Fruit fly (Drosophila melanogaster) whole organism, embryonic: Measurements from ENCODE around the gene Tbca.

ENCODE experiments used
- Antp ChIP-seq: fragments of 200-800 bp; sonication (Bioruptor generic); optimal IDR thresholded peaks from 3 replicates; lab custom pipeline; 2016; ENCODE audit warnings: missing biosample characterization, missing genetic modification characterization
- B-H2 ChIP-seq: fragments of 200-800 bp; sonication (Bioruptor generic); optimal IDR thresholded peaks from 2 replicates; lab custom pipeline; 2018; ENCODE audit warnings: missing biosample characterization, mild to moderate bottlenecking, missing genetic modification characterization
- Bdp1 ChIP-seq: fragments of 200-800 bp; sonication (Bioruptor generic); optimal IDR thresholded peaks from 3 replicates; lab custom pipeline; 2016; ENCODE audit warnings: missing biosample characterization, missing genetic modification characterization
- Blimp-1 ChIP-seq: fragments of 200-800 bp; sonication (Bioruptor generic); optimal IDR thresholded peaks from 3 replicates; lab custom pipeline; 2018; ENCODE audit warnings: missing biosample characterization, missing genetic modification characterization, mild to moderate bottlenecking, moderate library complexity, missing genetic modification reagents
- CG10209 ChIP-seq: fragments of 200-800 bp; sonication (Bioruptor generic); optimal IDR thresholded peaks from 3 replicates; lab custom pipeline; 2017; ENCODE audit warnings: missing biosample characterization, mild to moderate bottlenecking, missing genetic modification characterization, missing genetic modification reagents
- CG10267 ChIP-seq: fragments of 200-800 bp; sonication (Bioruptor generic); optimal IDR thresholded peaks from 2 replicates; lab custom pipeline; 2018; ENCODE audit warnings: missing biosample characterization, mild to moderate bottlenecking, missing genetic modification characterization, moderate library complexity
- CG12104 ChIP-seq: fragments of 200-800 bp; sonication (Bioruptor generic); optimal IDR thresholded peaks from 3 replicates; lab custom pipeline; 2016; ENCODE audit warnings: missing biosample characterization, missing genetic modification characterization
- CG12769 ChIP-seq: fragments of 200-800 bp; sonication (Bioruptor generic); optimal IDR thresholded peaks from 2 replicates; lab custom pipeline; 2019; ENCODE audit warnings: missing biosample characterization, mild to moderate bottlenecking, missing genetic modification characterization, moderate library complexity
- CG14710 ChIP-seq: fragments of 200-800 bp; sonication (Bioruptor generic); optimal IDR thresholded peaks from 3 replicates; lab custom pipeline; 2019; ENCODE audit warnings: missing biosample characterization, mild to moderate bottlenecking, missing genetic modification characterization, moderate library complexity
- CG14860 ChIP-seq: fragments of 200-800 bp; sonication (Bioruptor generic); IDR thresholded peaks from 3 replicates; pipeline ENCODE4 v1.3.6; 2022; ENCODE audit warnings: missing biosample characterization, missing genetic modification characterization; ENCODE audit not compliant: partially characterized antibody
- CG15269 ChIP-seq: fragments of 200-800 bp; sonication (Bioruptor generic); optimal IDR thresholded peaks from 2 replicates; lab custom pipeline; 2018; ENCODE audit warnings: missing biosample characterization, mild to moderate bottlenecking, missing genetic modification characterization, moderate library complexity
- CG15514 ChIP-seq: fragments of 200-800 bp; sonication (Bioruptor generic); optimal IDR thresholded peaks from 3 replicates; lab custom pipeline; 2017; ENCODE audit warnings: missing biosample characterization, missing genetic modification characterization, mild to moderate bottlenecking, moderate library complexity, missing genetic modification reagents
- CG16863 ChIP-seq: fragments of 200-800 bp; sonication (Bioruptor generic); optimal IDR thresholded peaks from 3 replicates; lab custom pipeline; 2016; ENCODE audit warnings: missing biosample characterization, missing genetic modification characterization
- CG1832 ChIP-seq: fragments of 200-800 bp; sonication (Bioruptor generic); optimal IDR thresholded peaks from 2 replicates; lab custom pipeline; 2017; ENCODE audit warnings: missing biosample characterization, mild to moderate bottlenecking, missing genetic modification characterization, inconsistent platforms
- CG18599 ChIP-seq: fragments of 200-800 bp; sonication (Bioruptor generic); optimal IDR thresholded peaks from 3 replicates; lab custom pipeline; 2017; ENCODE audit warnings: missing biosample characterization, missing genetic modification characterization, mild to moderate bottlenecking, moderate library complexity, missing genetic modification reagents
- CG3407 ChIP-seq: fragments of 200-800 bp; sonication (Bioruptor generic); optimal IDR thresholded peaks from 2 replicates; lab custom pipeline; 2018; ENCODE audit warnings: missing biosample characterization, mild to moderate bottlenecking, missing genetic modification characterization
- CG4282 ChIP-seq: fragments of 200-800 bp; sonication (Bioruptor generic); optimal IDR thresholded peaks from 2 replicates; lab custom pipeline; 2016; ENCODE audit warnings: missing biosample characterization, missing genetic modification characterization
- CG5180 ChIP-seq: fragments of 200-800 bp; sonication (Bioruptor generic); optimal IDR thresholded peaks from 3 replicates; lab custom pipeline; 2017; ENCODE audit warnings: missing biosample characterization, missing genetic modification characterization, mild to moderate bottlenecking, moderate library complexity, missing genetic modification reagents
- CG5953 ChIP-seq: fragments of 200-800 bp; sonication (Bioruptor generic); IDR thresholded peaks from 2 replicates; pipeline ENCODE4 v1.3.6; 2022; ENCODE audit warnings: missing biosample characterization, missing genetic modification characterization
- CG8290 ChIP-seq, 3 experiments: fragments of 200-800 bp; sonication (Bioruptor generic); optimal IDR thresholded peaks; 2 replicates each; lab custom pipeline; 2016 to 2019; ENCODE audit warnings: missing biosample characterization in 3 of 3, missing genetic modification characterization in 3 of 3, mild to moderate bottlenecking in 2 of 3, moderate library complexity in 1 of 3
- CTCF ChIP-seq: fragments of 200-800 bp; sonication (Bioruptor generic); optimal IDR thresholded peaks from 2 replicates; lab custom pipeline; 2017; ENCODE audit warnings: missing biosample characterization, mild to moderate bottlenecking, missing genetic modification characterization, moderate library complexity
- CrebB ChIP-seq: fragments of 200-800 bp; sonication (Bioruptor generic); optimal IDR thresholded peaks from 3 replicates; lab custom pipeline; 2018; ENCODE audit warnings: missing biosample characterization, mild to moderate bottlenecking, missing genetic modification characterization
- Dip2 ChIP-seq: fragments of 200-800 bp; sonication (Bioruptor generic); IDR thresholded peaks from 2 replicates; pipeline ENCODE4 v1.3.6; 2022; ENCODE audit warnings: missing biosample characterization, missing genetic modification characterization
- Eip74EF ChIP-seq, 2 experiments: fragments of 200-800 bp in 1 of 2; fragments of >200 bp in 1 of 2; sonication (Bioruptor generic) in 1 of 2; optimal IDR thresholded peaks; 2 replicates each; lab custom pipeline; 2017 to 2019; ENCODE audit warnings: missing biosample characterization in 2 of 2, missing genetic modification characterization in 2 of 2, mild to moderate bottlenecking in 1 of 2, moderate library complexity in 1 of 2
- HLH54F ChIP-seq: fragments of 200-800 bp; sonication (Bioruptor generic); optimal IDR thresholded peaks from 3 replicates; lab custom pipeline; 2016; ENCODE audit warnings: missing biosample characterization, missing genetic modification characterization
- HmgZ ChIP-seq: fragments of 200-800 bp; sonication (Bioruptor generic); optimal IDR thresholded peaks from 2 replicates; lab custom pipeline; 2018; ENCODE audit warnings: missing biosample characterization, mild to moderate bottlenecking, missing genetic modification characterization
- Hmr ChIP-seq: fragments of 200-800 bp; sonication (Bioruptor generic); optimal IDR thresholded peaks from 3 replicates; lab custom pipeline; 2017; ENCODE audit warnings: mild to moderate bottlenecking, missing biosample characterization, missing genetic modification reagents, missing genetic modification characterization
- Hmx ChIP-seq: fragments of 200-800 bp; sonication (Bioruptor generic); optimal IDR thresholded peaks from 2 replicates; lab custom pipeline; 2016; ENCODE audit warnings: missing biosample characterization, missing genetic modification characterization
- PHDP ChIP-seq: fragments of 200-800 bp; sonication (Bioruptor generic); optimal IDR thresholded peaks from 3 replicates; lab custom pipeline; 2018; ENCODE audit warnings: missing biosample characterization, mild to moderate bottlenecking, missing genetic modification characterization, moderate library complexity
- Ravus ChIP-seq: fragments of 200-800 bp; sonication (Bioruptor generic); IDR thresholded peaks from 2 replicates; pipeline ENCODE4 v1.3.6; 2022; ENCODE audit warnings: missing biosample characterization, missing genetic modification characterization
- abd-A ChIP-seq: fragments of 200-800 bp; sonication (Bioruptor generic); optimal IDR thresholded peaks from 3 replicates; lab custom pipeline; 2019; ENCODE audit warnings: missing biosample characterization, mild to moderate bottlenecking, missing genetic modification characterization, moderate library complexity
- cg ChIP-seq: fragments of 200-800 bp; sonication (Bioruptor generic); optimal IDR thresholded peaks from 3 replicates; lab custom pipeline; 2019; ENCODE audit warnings: missing biosample characterization, mild to moderate bottlenecking, missing genetic modification characterization, moderate library complexity
- chinmo ChIP-seq: fragments of 200-800 bp; sonication (Bioruptor generic); IDR thresholded peaks from 4 replicates; pipeline ENCODE4 v1.3.6; 2022; ENCODE audit warnings: missing biosample characterization, missing genetic modification characterization; ENCODE audit not compliant: partially characterized antibody
- fd102C ChIP-seq: fragments of 200-800 bp; sonication (Bioruptor generic); optimal IDR thresholded peaks from 2 replicates; lab custom pipeline; 2018; ENCODE audit warnings: missing biosample characterization, mild to moderate bottlenecking, missing genetic modification characterization, moderate library complexity
- fru ChIP-seq: fragments of >200 bp; optimal IDR thresholded peaks from 2 replicates; lab custom pipeline; 2017
- hkb ChIP-seq, 2 experiments: fragments of 200-800 bp in 1 of 2; fragments of >200 bp in 1 of 2; sonication (Bioruptor generic) in 1 of 2; IDR thresholded peaks in 1 of 2; optimal IDR thresholded peaks in 1 of 2; 2 replicates each; pipeline versions ENCODE4 v1.3.6 to Lab custom; 2017 to 2022; ENCODE audit warnings: missing biosample characterization in 1 of 2, missing genetic modification characterization in 1 of 2
- ind ChIP-seq: fragments of 200-800 bp; sonication (Bioruptor generic); optimal IDR thresholded peaks from 3 replicates; lab custom pipeline; 2016; ENCODE audit warnings: missing biosample characterization, missing genetic modification characterization
- kay ChIP-seq: fragments of 200-800 bp; sonication (Bioruptor generic); optimal IDR thresholded peaks from 2 replicates; lab custom pipeline; 2016; ENCODE audit warnings: missing biosample characterization, missing genetic modification characterization
- kni ChIP-seq: fragments of 200-800 bp; sonication (Bioruptor generic); optimal IDR thresholded peaks from 3 replicates; lab custom pipeline; 2017; ENCODE audit warnings: mild to moderate bottlenecking, missing biosample characterization, missing genetic modification reagents, missing genetic modification characterization
- mam ChIP-seq: fragments of 200-800 bp; sonication (Bioruptor generic); optimal IDR thresholded peaks from 3 replicates; lab custom pipeline; 2016; ENCODE audit warnings: missing biosample characterization, missing genetic modification characterization
- nerfin-2 ChIP-seq: fragments of 200-800 bp; sonication (Bioruptor generic); IDR thresholded peaks from 2 replicates; pipeline ENCODE4 v1.3.6; 2022; ENCODE audit warnings: missing biosample characterization, missing genetic modification characterization; ENCODE audit not compliant: partially characterized antibody
- oc ChIP-seq: fragments of 200-800 bp; sonication (Bioruptor generic); optimal IDR thresholded peaks from 2 replicates; lab custom pipeline; 2018; ENCODE audit warnings: missing biosample characterization, mild to moderate bottlenecking, missing genetic modification characterization, moderate library complexity
- pan ChIP-seq, 4 experiments: fragments of >200 bp in 3 of 4; fragments of 200-800 bp in 1 of 4; sonication (Bioruptor generic) in 1 of 4; optimal IDR thresholded peaks in 3 of 4; IDR thresholded peaks in 1 of 4; 2 replicates each; pipeline versions ENCODE4 v1.3.6 to Lab custom; 2017 to 2022; ENCODE audit warnings: missing biosample characterization in 2 of 4, missing genetic modification characterization in 2 of 4, mixed read lengths in 1 of 4
- sob ChIP-seq: fragments of 200-800 bp; sonication (Bioruptor generic); IDR thresholded peaks from 2 replicates; pipeline ENCODE4 v1.3.6; 2022; ENCODE audit warnings: missing biosample characterization, missing genetic modification characterization
- sqz ChIP-seq: fragments of 200-800 bp; sonication (Bioruptor generic); optimal IDR thresholded peaks from 3 replicates; lab custom pipeline; 2018; ENCODE audit warnings: missing biosample characterization, mild to moderate bottlenecking, missing genetic modification characterization
- sr ChIP-seq: fragments of 200-800 bp; sonication (Bioruptor generic); IDR thresholded peaks from 3 replicates; pipeline ENCODE4 v1.3.6; 2022; ENCODE audit warnings: missing biosample characterization, missing genetic modification characterization
- tup ChIP-seq: fragments of 200-800 bp; sonication (Bioruptor generic); optimal IDR thresholded peaks from 2 replicates; lab custom pipeline; 2016; ENCODE audit warnings: missing biosample characterization, mild to moderate bottlenecking, missing genetic modification characterization, moderate library complexity
- yki ChIP-seq: fragments of >200 bp; optimal IDR thresholded peaks from 3 replicates; lab custom pipeline; 2018

Tbca gene

dm6 chr3R:31721958-31722357, 21.3 kb upstream of the Tbca start (continued):
- TF ChIP-seq kay (GFP tag; lab: Kevin White, UChicago) (peak; percentile 12), Eip74EF (GFP tag; optimal IDR thresholded peaks at IDR 0.05; lab: Kevin White, UChicago) (no peak), fd102C (GFP tag; lab: Kevin White, UChicago) (no peak), Ravus (GFP tag; lab: Robert Waterston, UW) (no peak), CrebB (peak; percentile 32), CG5180 (GFP tag; lab: Kevin White, UChicago) (peak; percentile 35), CG14860 (GFP tag; lab: Robert Waterston, UW) (0 out of 3 replicates have a peak, but pooled peaks have one; percentile 28), chinmo (GFP tag; lab: Robert Waterston, UW) (peak; percentile 77; the same call in 1 of the 4 replicates), nerfin-2 (no peak), CG12769 (tag; lab: Kevin White, UChicago) (peak; percentile 82), sr (GFP tag; lab: Robert Waterston, UW) (peak; percentile 85; the same call in 2 of the 3 replicates), sqz (GFP tag; lab: Kevin White, UChicago) (peak; percentile 63), Dip2 (GFP tag; lab: Robert Waterston, UW) (no peak), CG4282 (GFP tag; lab: Kevin White, UChicago) (no peak), CTCF (no peak), CG14710 (no peak), Antp (GFP tag; lab: Kevin White, UChicago) (no peak), CG12104 (no peak), CG18599 (peak; percentile 8), sob (GFP tag; lab: Robert Waterston, UW) (0 out of 2 replicates have a peak, but pooled peaks have one; percentile 23), oc (tag; lab: Kevin White, UChicago) (peak; percentile 23), Blimp-1 (GFP tag; lab: Kevin White, UChicago) (no peak), Hmr (GFP tag; lab: Kevin White, UChicago) (peak; percentile 41), abd-A (tag; lab: Kevin White, UChicago) (peak; percentile 34), pan (optimal IDR thresholded peaks at IDR 0.05; lab: Kevin White, UChicago) (no peak), pan (GFP tag; optimal IDR thresholded peaks at IDR 0.05 in 1 of 2, IDR thresholded peaks at IDR 0.05 in 1 of 2) (peak in 1 of 2 experiments; percentile 33), CG3407 (GFP tag; lab: Kevin White, UChicago) (peak; percentile 13), CG15269 (tag; lab: Kevin White, UChicago) (peak; percentile 13), PHDP (peak; percentile 13), CG16863 (GFP tag; lab: Kevin White, UChicago) (no peak), HmgZ (peak; percentile 27), ind (GFP tag; lab: Kevin White, UChicago) (no peak), hkb (optimal IDR thresholded peaks at IDR 0.05; lab: Kevin White, UChicago) (no peak), hkb (GFP tag; IDR thresholded peaks at IDR 0.05; lab: Robert Waterston, UW) (no peak), CG5953 (GFP tag; lab: Robert Waterston, UW) (no peak), B-H2 (GFP tag; lab: Kevin White, UChicago) (peak; percentile 58), CG8290 (GFP tag; optimal IDR thresholded peaks at IDR 0.05; lab: Kevin White, UChicago) (no peak), CG8290 (tag; optimal IDR thresholded peaks at IDR 0.05; lab: Kevin White, UChicago) (peak in 1 of 2 experiments; percentile 43), CG1832 (GFP tag; lab: Kevin White, UChicago) (peak; percentile 28), kni (GFP tag; lab: Kevin White, UChicago) (peak; percentile 52), CG15514 (peak; percentile 25), fru (lab: Kevin White, UChicago) (no peak), cg (GFP tag; lab: Kevin White, UChicago) (peak; percentile 67), CG10267 (tag; lab: Kevin White, UChicago) (no peak), CG10209 (GFP tag; lab: Kevin White, UChicago) (peak; percentile 32), HLH54F (no peak), mam (GFP tag; lab: Kevin White, UChicago) (no peak), yki (no peak), Bdp1 (no peak), tup (GFP tag; lab: Kevin White, UChicago) (no peak), Hmx (no peak)
